Fruit fly (Drosophila melanogaster): ENCODE measurements around the gene CG15347.

Gene CG15347

dm6 chrX:8442912-8443311 is 17.8 kb downstream of the CG15347 start:
- TF ChIP-seq topi (GFP tag; optimal IDR thresholded peaks at IDR 0.05), result no peak
- TF ChIP-seq net (GFP tag; optimal IDR thresholded peaks at IDR 0.05), result no peak
- no peak for TF ChIP-seq CG31627 (GFP tag; optimal IDR thresholded peaks at IDR 0.05)

dm6 chrX:8442161-8442560 is 18.5 kb downstream of the CG15347 start, which contains the start of gene CG12123:
Gene CG12123 (minus strand): TSS chrX:8442348.
- TF ChIP-seq CG8319 (GFP tag; optimal IDR thresholded peaks at IDR 0.05), result no peak
- no peak for TF ChIP-seq acj6 (GFP tag; optimal IDR thresholded peaks at IDR 0.05)
- TF ChIP-seq Ets21C (GFP tag; optimal IDR thresholded peaks at IDR 0.05), result no peak
- TF ChIP-seq fd85E (GFP tag; optimal IDR thresholded peaks at IDR 0.05), result no peak
- no peak for TF ChIP-seq Sox15 (GFP tag; optimal IDR thresholded peaks at IDR 0.05)
- no peak for TF ChIP-seq CG6276 (GFP tag; optimal IDR thresholded peaks at IDR 0.05)
- TF ChIP-seq CG11902 (GFP tag; optimal IDR thresholded peaks at IDR 0.05), result no peak
- TF ChIP-seq Eip75B (GFP tag; optimal IDR thresholded peaks at IDR 0.05), result no peak
- TF ChIP-seq CG34406 (GFP tag; optimal IDR thresholded peaks at IDR 0.05), result no peak
- no peak for TF ChIP-seq CG8119 (GFP tag; IDR thresholded peaks at IDR 0.05)
- no peak for TF ChIP-seq Met (GFP tag; optimal IDR thresholded peaks at IDR 0.05)
- TF ChIP-seq Blimp-1 (GFP tag; optimal IDR thresholded peaks at IDR 0.05), result no peak
- TF ChIP-seq CG6792 (GFP tag; optimal IDR thresholded peaks at IDR 0.05), result no peak
- TF ChIP-seq spab (GFP tag; optimal IDR thresholded peaks at IDR 0.05), result no peak
- no peak for TF ChIP-seq CG9139 (GFP tag; optimal IDR thresholded peaks at IDR 0.05)
- no peak for TF ChIP-seq esn (GFP tag; optimal IDR thresholded peaks at IDR 0.05)
- no peak for TF ChIP-seq Ets96B (tag; optimal IDR thresholded peaks at IDR 0.05)
- TF ChIP-seq dac (GFP tag; optimal IDR thresholded peaks at IDR 0.05), result no peak

dm6 chrX:8437285-8438110 is 23.2 kb downstream of the CG15347 start, which contains the start of gene Miga:
Gene Miga (minus strand): TSS chrX:8437820.
- TF ChIP-seq CG7368 (GFP tag; optimal IDR thresholded peaks at IDR 0.05) (no peak), topi (GFP tag; optimal IDR thresholded peaks at IDR 0.05) (no peak), Hr39 (GFP tag; optimal IDR thresholded peaks at IDR 0.05) (no peak), CG6276 (GFP tag; optimal IDR thresholded peaks at IDR 0.05) (peak; percentile 47), CG1621 (tag; optimal IDR thresholded peaks at IDR 0.05) (peak; percentile 44), Lpt (GFP tag; optimal IDR thresholded peaks at IDR 0.05) (peak; percentile 63), Sox102F (GFP tag; optimal IDR thresholded peaks at IDR 0.05) (peak; percentile 8), CG8319 (GFP tag; optimal IDR thresholded peaks at IDR 0.05) (no peak), Hr38 (GFP tag; optimal IDR thresholded peaks at IDR 0.05) (no peak), CG11294 (GFP tag; IDR thresholded peaks at IDR 0.05) (no peak), CG8632 (GFP tag; optimal IDR thresholded peaks at IDR 0.05) (no peak), eg (GFP tag; IDR thresholded peaks at IDR 0.05) (peak; percentile 21; the same call in 1 of the 3 replicates), esn (GFP tag; optimal IDR thresholded peaks at IDR 0.05) (no peak), net (GFP tag; optimal IDR thresholded peaks at IDR 0.05) (no peak), Hr4 (GFP tag; optimal IDR thresholded peaks at IDR 0.05) (no peak), Eip75B (GFP tag; optimal IDR thresholded peaks at IDR 0.05) (no peak), Eip93F (GFP tag; optimal IDR thresholded peaks at IDR 0.05) (no peak), CG11762 (GFP tag; optimal IDR thresholded peaks at IDR 0.05; ENCODE audit: insufficient read depth) (peak; percentile 11), acj6 (GFP tag; optimal IDR thresholded peaks at IDR 0.05) (no peak), fkh (GFP tag; optimal IDR thresholded peaks at IDR 0.05) (peak; percentile 33), CG10631 (GFP tag; optimal IDR thresholded peaks at IDR 0.05) (no peak), spab (GFP tag; optimal IDR thresholded peaks at IDR 0.05) (peak; percentile 9), cyc (GFP tag; optimal IDR thresholded peaks at IDR 0.05) (no peak), Gug (GFP tag; IDR thresholded peaks at IDR 0.05) (no peak), Eip78C (GFP tag) (peak; percentile 84), Sox14 (GFP tag; optimal IDR thresholded peaks at IDR 0.05) (no peak), dac (GFP tag; optimal IDR thresholded peaks at IDR 0.05) (no peak), achi (GFP tag; optimal IDR thresholded peaks at IDR 0.05) (no peak), CG31627 (GFP tag; optimal IDR thresholded peaks at IDR 0.05) (no peak), CG32006 (GFP tag; optimal IDR thresholded peaks at IDR 0.05) (peak; percentile 22), vri (GFP tag; optimal IDR thresholded peaks at IDR 0.05) (no peak), CG9139 (GFP tag; optimal IDR thresholded peaks at IDR 0.05) (peak; percentile 35), CG4318 (GFP tag; optimal IDR thresholded peaks at IDR 0.05) (no peak), OdsH (GFP tag; optimal IDR thresholded peaks at IDR 0.05) (no peak), CG34406 (GFP tag; optimal IDR thresholded peaks at IDR 0.05) (no peak), Met (GFP tag; optimal IDR thresholded peaks at IDR 0.05) (no peak), Smox (GFP tag; optimal IDR thresholded peaks at IDR 0.05) (no peak), fd59A (GFP tag; optimal IDR thresholded peaks at IDR 0.05) (no peak), Ets21C (GFP tag; optimal IDR thresholded peaks at IDR 0.05) (no peak)
